Fruit fly (Drosophila melanogaster) whole organism, embryonic: ENCODE measurements around the gene mts.

ENCODE experiments used
- ATbp ChIP-seq: fragments of 200-800 bp; sonication (Bioruptor generic); optimal IDR thresholded peaks from 2 replicates; lab custom pipeline; 2017; ENCODE audit warnings: missing biosample characterization, mild to moderate bottlenecking, missing genetic modification characterization, missing genetic modification reagents
- Bdp1 ChIP-seq: fragments of 200-800 bp; sonication (Bioruptor generic); optimal IDR thresholded peaks from 3 replicates; lab custom pipeline; 2016; ENCODE audit warnings: missing biosample characterization, missing genetic modification characterization
- CG10654 ChIP-seq: fragments of 200-800 bp; sonication (Bioruptor generic); optimal IDR thresholded peaks from 2 replicates; lab custom pipeline; 2016; ENCODE audit warnings: missing biosample characterization, missing genetic modification characterization
- CG11504 ChIP-seq: fragments of 200-800 bp; sonication (Bioruptor generic); optimal IDR thresholded peaks from 3 replicates; lab custom pipeline; 2019; ENCODE audit warnings: missing biosample characterization, mild to moderate bottlenecking, missing genetic modification characterization, moderate library complexity
- CG12299 ChIP-seq: fragments of 200-800 bp; sonication (Bioruptor generic); optimal IDR thresholded peaks from 2 replicates; lab custom pipeline; 2018; ENCODE audit warnings: missing biosample characterization, mild to moderate bottlenecking, missing genetic modification characterization
- CG13775 ChIP-seq: fragments of 200-800 bp; sonication (Bioruptor generic); optimal IDR thresholded peaks from 3 replicates; lab custom pipeline; 2017; ENCODE audit warnings: missing biosample characterization, mild to moderate bottlenecking, missing genetic modification characterization
- CG15479 ChIP-seq: fragments of 200-800 bp; sonication (Bioruptor generic); optimal IDR thresholded peaks from 3 replicates; lab custom pipeline; 2019; ENCODE audit warnings: missing biosample characterization, mild to moderate bottlenecking, missing genetic modification characterization, moderate library complexity
- CG17186 ChIP-seq: fragments of 200-800 bp; sonication (Bioruptor generic); optimal IDR thresholded peaks from 3 replicates; lab custom pipeline; 2017; ENCODE audit warnings: missing biosample characterization, missing genetic modification reagents, missing genetic modification characterization
- CG17361 ChIP-seq: fragments of 200-800 bp; sonication (Bioruptor generic); IDR thresholded peaks from 3 replicates; pipeline ENCODE4 v1.3.6; 2022; ENCODE audit warnings: missing biosample characterization, missing genetic modification characterization
- CG17385 ChIP-seq: fragments of 200-800 bp; sonication (Bioruptor generic); optimal IDR thresholded peaks from 3 replicates; lab custom pipeline; 2018; ENCODE audit warnings: missing biosample characterization, mild to moderate bottlenecking, missing genetic modification characterization
- CG2678 ChIP-seq: fragments of 200-800 bp; sonication (Bioruptor generic); optimal IDR thresholded peaks from 3 replicates; lab custom pipeline; 2019; ENCODE audit warnings: missing biosample characterization, mild to moderate bottlenecking, missing genetic modification characterization, moderate library complexity
- CG31388 ChIP-seq: fragments of 200-800 bp; sonication (Bioruptor generic); optimal IDR thresholded peaks from 2 replicates; lab custom pipeline; 2016; ENCODE audit warnings: missing biosample characterization, missing genetic modification characterization
- CG34224 ChIP-seq: fragments of 200-800 bp; sonication (Bioruptor generic); IDR thresholded peaks from 3 replicates; pipeline ENCODE4 v1.3.6; 2022; ENCODE audit warnings: missing biosample characterization, missing genetic modification characterization; ENCODE audit not compliant: partially characterized antibody
- CG42726 ChIP-seq: fragments of 200-800 bp; sonication (Bioruptor generic); IDR thresholded peaks from 2 replicates; pipeline ENCODE4 v1.3.6; 2022; ENCODE audit warnings: missing biosample characterization, missing genetic modification characterization; ENCODE audit not compliant: partially characterized antibody
- CG4360 ChIP-seq: fragments of 200-800 bp; sonication (Bioruptor generic); IDR thresholded peaks from 2 replicates; pipeline ENCODE4 v1.3.6; 2022; ENCODE audit warnings: missing biosample characterization, missing genetic modification characterization
- CG6272 ChIP-seq: fragments of 200-800 bp; sonication (Bioruptor generic); IDR thresholded peaks from 2 replicates; pipeline ENCODE4 v1.3.6; 2022; ENCODE audit warnings: missing biosample characterization, missing genetic modification characterization
- CG9817 ChIP-seq: fragments of 200-800 bp; sonication (Bioruptor generic); optimal IDR thresholded peaks from 2 replicates; lab custom pipeline; 2018; ENCODE audit warnings: missing biosample characterization, mild to moderate bottlenecking, missing genetic modification characterization, moderate library complexity
- Doc3 ChIP-seq: fragments of 200-800 bp; sonication (Bioruptor generic); IDR thresholded peaks from 3 replicates; pipeline ENCODE4 v1.3.6; 2022; ENCODE audit warnings: missing biosample characterization, missing genetic modification characterization; ENCODE audit not compliant: partially characterized antibody
- Dref ChIP-seq: fragments of 200-800 bp; sonication (Bioruptor generic); IDR thresholded peaks from 2 replicates; pipeline ENCODE4 v1.3.6; 2022; ENCODE audit warnings: missing biosample characterization, missing genetic modification characterization
- Fer2 ChIP-seq: fragments of 200-800 bp; sonication (Bioruptor generic); optimal IDR thresholded peaks from 2 replicates; lab custom pipeline; 2018; ENCODE audit warnings: missing biosample characterization, mild to moderate bottlenecking, missing genetic modification characterization, moderate library complexity
- Fer3 ChIP-seq: fragments of 200-800 bp; sonication (Bioruptor generic); optimal IDR thresholded peaks from 2 replicates; lab custom pipeline; 2018; ENCODE audit warnings: missing biosample characterization, mild to moderate bottlenecking, missing genetic modification characterization, moderate library complexity
- Gsc ChIP-seq: fragments of 200-800 bp; sonication (Bioruptor generic); IDR thresholded peaks from 2 replicates; pipeline ENCODE4 v1.3.6; 2022; ENCODE audit warnings: missing biosample characterization, missing genetic modification characterization
- Hand ChIP-seq: fragments of 200-800 bp; sonication (Bioruptor generic); optimal IDR thresholded peaks from 2 replicates; lab custom pipeline; 2017; ENCODE audit warnings: mild to moderate bottlenecking, missing biosample characterization, missing genetic modification reagents, missing genetic modification characterization
- Hsf ChIP-seq: fragments of 200-800 bp; sonication (Bioruptor generic); optimal IDR thresholded peaks from 3 replicates; lab custom pipeline; 2016; ENCODE audit warnings: missing biosample characterization, missing genetic modification characterization
- Med ChIP-seq: fragments of 200-800 bp; sonication (Bioruptor generic); peaks from one replicate; lab custom pipeline; 2016; ENCODE audit warnings: missing biosample characterization, missing genetic modification characterization, mild to moderate bottlenecking, inconsistent platforms, moderate library complexity
- Nf-YB ChIP-seq: fragments of 200-800 bp; sonication (Bioruptor generic); optimal IDR thresholded peaks from 3 replicates; lab custom pipeline; 2019; ENCODE audit warnings: missing biosample characterization, mild to moderate bottlenecking, missing genetic modification characterization, moderate library complexity
- Rfx ChIP-seq: fragments of 200-800 bp; sonication (Bioruptor generic); IDR thresholded peaks from 2 replicates; pipeline ENCODE4 v1.3.6; 2022; ENCODE audit warnings: missing biosample characterization, missing genetic modification characterization
- Sox102F ChIP-seq: fragments of 200-800 bp; sonication (Bioruptor generic); optimal IDR thresholded peaks from 2 replicates; lab custom pipeline; 2018; ENCODE audit warnings: missing biosample characterization, mild to moderate bottlenecking, missing genetic modification characterization, moderate library complexity
- Ssrp ChIP-seq: fragments of 200-800 bp; sonication (Bioruptor generic); optimal IDR thresholded peaks from 2 replicates; lab custom pipeline; 2018; ENCODE audit warnings: missing biosample characterization, mild to moderate bottlenecking, missing genetic modification characterization, moderate library complexity
- az2 ChIP-seq: fragments of 200-800 bp; sonication (Bioruptor generic); optimal IDR thresholded peaks from 3 replicates; lab custom pipeline; 2016; ENCODE audit warnings: missing biosample characterization, missing genetic modification characterization
- cg ChIP-seq: fragments of 200-800 bp; sonication (Bioruptor generic); optimal IDR thresholded peaks from 3 replicates; lab custom pipeline; 2019; ENCODE audit warnings: missing biosample characterization, mild to moderate bottlenecking, missing genetic modification characterization, moderate library complexity
- chm ChIP-seq: fragments of 200-800 bp; sonication (Bioruptor generic); IDR thresholded peaks from 2 replicates; pipeline ENCODE4 v1.3.6; 2022; ENCODE audit warnings: missing biosample characterization, missing genetic modification characterization
- dmrt11E ChIP-seq: fragments of 200-800 bp; sonication (Bioruptor generic); optimal IDR thresholded peaks from 3 replicates; lab custom pipeline; 2018; ENCODE audit warnings: missing biosample characterization, mild to moderate bottlenecking, missing genetic modification characterization, moderate library complexity
- gfzf ChIP-seq: fragments of 200-800 bp; sonication (Bioruptor generic); optimal IDR thresholded peaks from 2 replicates; lab custom pipeline; 2016; ENCODE audit warnings: missing biosample characterization, mild to moderate bottlenecking, missing genetic modification characterization, moderate library complexity
- grn ChIP-seq: fragments of 200-800 bp; sonication (Bioruptor generic); optimal IDR thresholded peaks from 3 replicates; lab custom pipeline; 2017; ENCODE audit warnings: missing biosample characterization, missing genetic modification characterization
- gsb-n ChIP-seq: fragments of 200-800 bp; sonication (Bioruptor generic); optimal IDR thresholded peaks from 3 replicates; lab custom pipeline; 2018; ENCODE audit warnings: missing biosample characterization, mild to moderate bottlenecking, missing genetic modification characterization
- hkb ChIP-seq, 2 experiments: fragments of 200-800 bp in 1 of 2; fragments of >200 bp in 1 of 2; sonication (Bioruptor generic) in 1 of 2; IDR thresholded peaks in 1 of 2; optimal IDR thresholded peaks in 1 of 2; 2 replicates each; pipeline versions ENCODE4 v1.3.6 to Lab custom; 2017 to 2022; ENCODE audit warnings: missing biosample characterization in 1 of 2, missing genetic modification characterization in 1 of 2
- maf-S ChIP-seq: fragments of 200-800 bp; sonication (Bioruptor generic); optimal IDR thresholded peaks from 2 replicates; lab custom pipeline; 2016; ENCODE audit warnings: missing biosample characterization, missing genetic modification characterization
- mirr ChIP-seq: fragments of 200-800 bp; sonication (Bioruptor generic); optimal IDR thresholded peaks from 3 replicates; lab custom pipeline; 2018; ENCODE audit warnings: missing biosample characterization, mild to moderate bottlenecking, missing genetic modification characterization
- nmo ChIP-seq: fragments of 200-800 bp; sonication (Bioruptor generic); optimal IDR thresholded peaks from 2 replicates; lab custom pipeline; 2018; ENCODE audit warnings: missing biosample characterization, mild to moderate bottlenecking, missing genetic modification characterization, moderate library complexity
- org-1 ChIP-seq: fragments of 200-800 bp; sonication (Bioruptor generic); optimal IDR thresholded peaks from 2 replicates; lab custom pipeline; 2017; ENCODE audit warnings: missing biosample characterization, missing genetic modification characterization
- otp ChIP-seq: fragments of 200-800 bp; sonication (Bioruptor generic); IDR thresholded peaks from 3 replicates; pipeline ENCODE4, ENCODE4 v1.3.6; 2022; ENCODE audit warnings: missing biosample characterization, missing genetic modification characterization
- salm ChIP-seq: fragments of 200-800 bp; sonication (Bioruptor generic); optimal IDR thresholded peaks from 2 replicates; lab custom pipeline; 2018; ENCODE audit warnings: missing biosample characterization, mild to moderate bottlenecking, missing genetic modification characterization
- tgo ChIP-seq: fragments of 200-800 bp; sonication (Bioruptor generic); IDR thresholded peaks from 3 replicates; pipeline ENCODE4 v1.3.6; 2022; ENCODE audit warnings: missing biosample characterization, missing genetic modification characterization
- tin ChIP-seq: fragments of 200-800 bp; sonication (Bioruptor generic); optimal IDR thresholded peaks from 3 replicates; lab custom pipeline; 2016; ENCODE audit warnings: missing biosample characterization, missing genetic modification characterization
- twi ChIP-seq: fragments of 200-800 bp; optimal IDR thresholded peaks from 2 replicates; lab custom pipeline; 2019; ENCODE audit warnings: missing biosample characterization, mild to moderate bottlenecking, missing genetic modification characterization, moderate library complexity
- unpg ChIP-seq: fragments of 200-800 bp; sonication (Bioruptor generic); optimal IDR thresholded peaks from 3 replicates; lab custom pipeline; 2018; ENCODE audit warnings: missing biosample characterization, mild to moderate bottlenecking, missing genetic modification characterization, moderate library complexity
- zfh2 ChIP-seq: fragments of 200-800 bp; sonication (Bioruptor generic); optimal IDR thresholded peaks from 2 replicates; lab custom pipeline; 2016; ENCODE audit warnings: missing biosample characterization, missing genetic modification characterization

Gene mts

DNA sequence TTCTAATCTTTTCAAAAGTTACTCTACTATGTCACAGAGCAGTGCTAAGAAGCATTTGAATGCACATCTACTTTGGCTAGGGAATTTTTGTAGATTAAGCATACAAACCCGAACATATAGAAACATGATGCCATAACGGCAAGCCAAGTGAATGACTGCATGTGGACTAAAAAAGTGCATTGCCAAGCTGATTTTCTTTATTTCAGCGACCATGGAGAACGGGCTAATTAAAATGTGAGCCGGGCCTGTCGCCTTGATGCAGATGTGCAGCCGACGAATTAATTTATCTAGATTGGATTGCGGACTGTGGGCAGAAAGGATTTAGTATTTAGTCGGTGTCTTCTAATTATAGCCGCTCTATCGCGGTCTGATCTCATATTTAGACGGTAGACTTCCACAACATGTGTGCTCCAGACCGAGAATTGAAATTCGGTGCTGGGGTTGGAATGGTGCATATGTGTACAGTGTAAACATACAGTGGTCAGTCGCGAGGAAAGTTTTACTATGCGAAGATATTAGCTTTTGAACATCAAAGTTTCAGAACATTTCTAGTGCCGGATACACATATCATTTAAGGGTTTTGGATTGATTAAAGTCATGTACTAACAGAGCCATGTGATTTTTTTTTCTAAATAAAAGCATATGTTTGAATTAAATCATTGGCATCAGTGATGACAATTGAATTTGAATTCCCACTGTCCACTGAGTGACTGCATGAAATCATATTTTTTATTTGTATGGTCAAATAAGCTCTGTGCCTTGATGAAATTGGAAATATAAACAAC, 14.7 kb upstream of the mts start (continued):
- TF ChIP-seq unpg (GFP tag; lab: Kevin White, UChicago), result peak; percentile 1
- peak; percentile 18 for TF ChIP-seq Sox102F (GFP tag; lab: Kevin White, UChicago)
- TF ChIP-seq tin (GFP tag; lab: Kevin White, UChicago), result peak; percentile 7
- TF ChIP-seq CG11504 (tag; lab: Kevin White, UChicago), result peak; percentile 62
- TF ChIP-seq Bdp1 (GFP tag; lab: Kevin White, UChicago), result no peak
- TF ChIP-seq CG10654 (GFP tag; lab: Kevin White, UChicago), result no peak
- TF ChIP-seq CG17361 (GFP tag; lab: Robert Waterston, UW), result peak; percentile 39; the same call in 1 of the 3 replicates
- no peak for TF ChIP-seq salm (tag; lab: Kevin White, UChicago)
- peak; percentile 2 for TF ChIP-seq CG9817
- no peak for TF ChIP-seq Med (GFP tag; lab: Kevin White, UChicago)
- TF ChIP-seq hkb (optimal IDR thresholded peaks at IDR 0.05; lab: Kevin White, UChicago), result no peak
- TF ChIP-seq hkb (GFP tag; IDR thresholded peaks at IDR 0.05; lab: Robert Waterston, UW), result peak; percentile 28; the same call in 1 of the 2 replicates
- TF ChIP-seq Fer2 (tag; lab: Kevin White, UChicago), result no peak
- TF ChIP-seq dmrt11E (tag; lab: Kevin White, UChicago), result no peak
- TF ChIP-seq CG42726 (GFP tag; lab: Robert Waterston, UW), result no peak
- TF ChIP-seq CG31388, result no peak
- no peak for TF ChIP-seq maf-S
- no peak for TF ChIP-seq CG2678
- no peak for TF ChIP-seq otp (GFP tag; lab: Robert Waterston, UW)
- peak; percentile 1 for TF ChIP-seq nmo (GFP tag; lab: Kevin White, UChicago)
- TF ChIP-seq CG13775, result no peak
- peak; percentile 6 for TF ChIP-seq Hsf
- peak; percentile 13 for TF ChIP-seq az2 (GFP tag; lab: Kevin White, UChicago)
- no peak for TF ChIP-seq Gsc (GFP tag; lab: Robert Waterston, UW)
- no peak for TF ChIP-seq CG17186 (GFP tag; lab: Kevin White, UChicago)
- no peak for TF ChIP-seq Hand
- TF ChIP-seq CG15479 (GFP tag; lab: Kevin White, UChicago), result no peak
- no peak for TF ChIP-seq mirr (GFP tag; lab: Kevin White, UChicago)
- 0 out of 3 replicates have a peak, but pooled peaks have one; percentile 13 for TF ChIP-seq tgo (GFP tag; lab: Robert Waterston, UW)
- no peak for TF ChIP-seq org-1
- no peak for TF ChIP-seq gfzf (GFP tag; lab: Kevin White, UChicago)
- TF ChIP-seq gsb-n, result no peak
- no peak for TF ChIP-seq CG12299 (tag; lab: Kevin White, UChicago)
- no peak for TF ChIP-seq CG17385 (GFP tag; lab: Kevin White, UChicago)
- peak; percentile 18 for TF ChIP-seq Ssrp (tag; lab: Kevin White, UChicago)
- TF ChIP-seq CG6272 (GFP tag; lab: Robert Waterston, UW), result no peak
- no peak for TF ChIP-seq Dref
- TF ChIP-seq Nf-YB, result peak; percentile 5
- no peak for TF ChIP-seq CG34224 (GFP tag; lab: Robert Waterston, UW)
- peak; percentile 29 for TF ChIP-seq ATbp (GFP tag; lab: Kevin White, UChicago)
- TF ChIP-seq grn (GFP tag; lab: Kevin White, UChicago), result no peak
- no peak for TF ChIP-seq cg (GFP tag; lab: Kevin White, UChicago)
- TF ChIP-seq twi (tag; lab: Kevin White, UChicago), result peak; percentile 99
- no peak for TF ChIP-seq Doc3 (GFP tag; lab: Robert Waterston, UW)
- TF ChIP-seq zfh2, result no peak
- no peak; the same call in 1 of the 2 replicates for TF ChIP-seq Rfx (GFP tag; lab: Robert Waterston, UW)
- no peak for TF ChIP-seq Fer3
- TF ChIP-seq chm, result no peak
- no peak for TF ChIP-seq CG4360 (GFP tag; lab: Robert Waterston, UW)
